Worm (Caenorhabditis elegans) whole organism, L1 larva: ENCODE results near the gene mspn-1.

Experiments
- fos-1 ChIP-seq: fragments of 150-350 bp; optimal IDR thresholded peaks from 2 replicates; lab custom pipeline; 2014; ENCODE audit warnings: missing biosample characterization, missing genetic modification characterization
- jun-1 ChIP-seq: fragments of 150-350 bp; optimal IDR thresholded peaks from 2 replicates; lab custom pipeline; 2014; ENCODE audit warnings: missing biosample characterization, missing genetic modification reagents, missing genetic modification characterization
- lin-13 ChIP-seq: fragments of 150-350 bp; optimal IDR thresholded peaks from 2 replicates; lab custom pipeline; 2014; ENCODE audit warnings: missing biosample characterization, missing genetic modification reagents, missing genetic modification characterization
- nhr-11 ChIP-seq: fragments of 150-350 bp; optimal IDR thresholded peaks from 2 replicates; lab custom pipeline; 2014; ENCODE audit warnings: missing biosample characterization, missing genetic modification characterization
- nhr-237 ChIP-seq: fragments of 150-350 bp; optimal IDR thresholded peaks from 2 replicates; lab custom pipeline; 2014; ENCODE audit warnings: missing biosample characterization, missing genetic modification characterization
- nhr-77 ChIP-seq: fragments of 150-350 bp; optimal IDR thresholded peaks from 2 replicates; lab custom pipeline; 2014; ENCODE audit warnings: missing biosample characterization, missing genetic modification characterization
- pax-3 ChIP-seq: fragments of 200-800 bp; sonication (Bioruptor generic); optimal IDR thresholded peaks from 2 replicates; lab custom pipeline; 2018; ENCODE audit warnings: mild to moderate bottlenecking, missing genetic modification characterization, moderate library complexity, missing compliant biosample characterization
- skn-1 ChIP-seq: fragments of 150-350 bp; optimal IDR thresholded peaks from 2 replicates; lab custom pipeline; 2014; ENCODE audit warnings: missing biosample characterization, missing genetic modification characterization
- snpc-4 ChIP-seq: fragments of 150-350 bp; optimal IDR thresholded peaks from 2 replicates; lab custom pipeline; 2014; ENCODE audit warnings: missing biosample characterization, missing genetic modification characterization
- vab-15 ChIP-seq: sonication (generic microtip); optimal IDR thresholded peaks from 2 replicates; lab custom pipeline; 2017; ENCODE audit warnings: missing genotype, mild to moderate bottlenecking, missing genetic modification characterization, missing compliant biosample characterization

DNA sequence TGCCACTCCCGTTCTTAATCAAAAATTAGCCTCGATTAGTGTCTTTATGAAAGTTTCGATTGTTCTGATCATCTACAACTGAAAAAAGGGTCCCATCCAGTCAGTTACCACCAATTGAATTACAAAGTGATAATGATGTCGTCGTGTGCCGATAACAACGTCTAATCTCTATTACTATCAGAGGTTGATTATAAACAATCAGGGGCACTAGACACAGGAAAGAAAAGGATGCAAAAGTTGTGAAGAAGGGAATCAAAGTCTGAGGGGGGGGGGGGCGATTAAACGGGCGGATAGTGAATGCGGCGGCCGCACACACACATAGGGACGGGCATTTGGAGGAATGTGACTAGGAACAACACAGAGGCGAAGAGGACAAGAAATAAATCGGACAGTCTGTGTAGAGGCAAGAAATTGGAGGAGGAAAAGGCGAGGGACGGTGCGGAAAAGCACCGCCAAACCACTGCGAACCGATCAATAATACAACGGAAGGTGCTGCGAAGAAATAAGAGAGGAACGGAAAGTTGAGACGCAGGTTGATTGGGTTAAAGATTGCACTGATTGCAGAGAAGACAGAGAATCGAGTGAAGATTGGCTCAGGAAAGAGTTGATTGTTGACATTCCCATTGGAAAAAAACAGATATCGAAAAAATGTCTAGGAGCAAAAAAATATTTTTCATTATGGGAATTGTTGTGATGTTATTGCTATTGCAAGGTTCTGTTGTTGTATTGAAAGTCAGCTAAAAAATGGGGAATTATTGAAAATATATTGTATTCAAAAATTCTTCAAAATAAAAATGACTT lies 2.6 kb upstream of the mspn-1 start:
- TF ChIP-seq jun-1 (tag; lab: Kevin White, UChicago) (no peak), nhr-77 (tag; lab: Kevin White, UChicago) (no peak), skn-1 (tag; lab: Kevin White, UChicago) (no peak), fos-1 (tag; lab: Kevin White, UChicago) (no peak), nhr-11 (tag; lab: Kevin White, UChicago) (no peak), vab-15 (tag; lab: Kevin White, UChicago) (no peak), nhr-237 (tag; lab: Kevin White, UChicago) (no peak), snpc-4 (tag; lab: Kevin White, UChicago) (no peak), pax-3 (tag; lab: Kevin White, UChicago) (no peak), lin-13 (GFP tag; lab: Kevin White, UChicago) (no peak)
